Worm (Caenorhabditis elegans) whole organism, midembryonic: ENCODE measurements around the gene fipr-4.

ENCODE experiments used
- T22C8.4 ChIP-seq: fragments of 200-800 bp; sonication (Bioruptor generic); IDR thresholded peaks from 2 replicates; pipeline ENCODE4 v1.3.6; 2022; ENCODE audit warnings: missing genetic modification characterization, missing compliant biosample characterization
- flt-1 ChIP-seq: fragments of 200-800 bp; sonication (Bioruptor generic); IDR thresholded peaks from 2 replicates; pipeline ENCODE4 v1.3.6; 2022; ENCODE audit warnings: missing genetic modification characterization, missing compliant biosample characterization
- ref-1 ChIP-seq: fragments of 200-800 bp; sonication (Bioruptor generic); conservative IDR thresholded peaks from 2 replicates; pipeline ENCODE4 v1.3.6; 2022; ENCODE audit warnings: missing genetic modification reagents, missing genetic modification characterization, missing compliant biosample characterization
- tab-1 ChIP-seq: fragments of 200-800 bp; sonication (Bioruptor generic); IDR thresholded peaks from 2 replicates; pipeline ENCODE4 v1.3.6; 2022; ENCODE audit warnings: missing genetic modification characterization, missing compliant biosample characterization
- ztf-23 ChIP-seq: fragments of 200-800 bp; sonication (Bioruptor generic); IDR thresholded peaks from 2 replicates; pipeline ENCODE4 v1.3.6; 2022; ENCODE audit warnings: missing genetic modification reagents, missing genetic modification characterization, missing compliant biosample characterization

DNA sequence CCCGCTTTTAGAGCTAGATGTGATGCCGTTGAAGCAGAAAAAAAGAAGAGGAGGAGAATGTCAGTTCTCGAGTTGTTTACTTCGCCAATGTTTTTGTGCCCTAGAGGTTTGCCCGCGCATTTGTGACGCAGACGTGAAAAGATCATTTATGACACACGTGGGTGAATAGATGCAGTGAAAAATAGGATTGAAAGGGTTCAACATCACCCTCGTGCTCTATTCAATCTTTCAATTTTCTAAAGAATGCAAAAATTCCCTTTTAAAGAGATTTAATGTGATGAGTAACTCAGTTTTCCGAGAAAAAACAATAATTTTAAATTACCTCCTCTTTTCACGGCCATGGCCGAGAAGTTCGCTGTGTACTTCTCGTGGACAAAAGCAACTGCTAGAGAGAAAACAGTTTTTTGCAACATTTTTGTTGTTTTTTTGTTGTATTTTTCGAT, 18.2 kb upstream of the fipr-4 start:
- TF ChIP-seq tab-1: no peak
- TF ChIP-seq ztf-23 (GFP tag; lab: Robert Waterston, UW): no peak
- no peak for TF ChIP-seq ref-1
- TF ChIP-seq T22C8.4 (GFP tag; lab: Robert Waterston, UW): no peak
- no peak for TF ChIP-seq flt-1
